Worm (Caenorhabditis elegans): ENCODE results near the gene T07H8.11.

ce11 chrV:6934212-6934611 lies 17.0 kb downstream of the T07H8.11 start, which contains the start of gene lipl-6:
- TF ChIP-seq Y79H2A.3 (GFP tag; conservative IDR thresholded peaks at IDR 0.05) (no peak), nfya-2 (GFP tag; IDR thresholded peaks at IDR 0.05) (no peak), F57C9.4 (tag; optimal IDR thresholded peaks at IDR 0.05) (no peak), Y53F4B.3 (GFP tag; IDR thresholded peaks at IDR 0.05) (no peak), atf-7 (tag; optimal IDR thresholded peaks at IDR 0.05) (no peak), egrh-3 (GFP tag; IDR thresholded peaks at IDR 0.05) (no peak), ekl-4 (GFP tag; IDR thresholded peaks at IDR 0.05) (no peak)

Data from whole organism, young adult.